Worm (Caenorhabditis elegans): ENCODE results near the gene oac-52.

Gene oac-52

ce11 chrIV:4316813-4317408 lies 29.5 kb downstream of the oac-52 start, which contains the start of gene Y24D9B.1:
TSS of gene Y24D9B.1 (plus strand) at chrIV:4317358.
- no peak for TF ChIP-seq ztf-4 (tag; optimal IDR thresholded peaks at IDR 0.05)
- no peak for TF ChIP-seq skn-1 (tag; optimal IDR thresholded peaks at IDR 0.05)

- peak in 1 of 2 experiments; percentile 22 for TF ChIP-seq lsy-2 (tag; optimal IDR thresholded peaks at IDR 0.05)
- TF ChIP-seq efl-1 (optimal IDR thresholded peaks at IDR 0.05) = peak in 1 of 2 experiments; percentile 27
- peak in 1 of 2 experiments; percentile 34 for TF ChIP-seq efl-1 (GFP tag; optimal IDR thresholded peaks at IDR 0.05 in 1 of 2)
- no peak for TF ChIP-seq zip-4 (GFP tag; optimal IDR thresholded peaks at IDR 0.05)
Measured at ce11 chrIV:4307227-4307946, 39.0 kb downstream of the oac-52 start, which contains the start of gene set-9. TSS of gene set-9 (plus strand) at chrIV:4307896.

ce11 chrIV:4306317-4306716 lies 40.1 kb downstream of the oac-52 start:
- TF ChIP-seq rnt-1 (tag; optimal IDR thresholded peaks at IDR 0.05) = no peak
- no peak for TF ChIP-seq mdl-1 (tag; optimal IDR thresholded peaks at IDR 0.05)

ce11 chrIV:4301202-4301601 lies 45.2 kb downstream of the oac-52 start, which contains the start of gene lgc-22:
TSS of gene lgc-22 (plus strand) at chrIV:4301306.
- no peak for TF ChIP-seq egl-27 (tag; optimal IDR thresholded peaks at IDR 0.05)
- no peak for TF ChIP-seq aly-2 (tag; optimal IDR thresholded peaks at IDR 0.05)
- TF ChIP-seq irx-1 (tag; optimal IDR thresholded peaks at IDR 0.05) = no peak
- TF ChIP-seq swsn-7 (tag; optimal IDR thresholded peaks at IDR 0.05) = no peak
- TF ChIP-seq nhr-20 (tag; optimal IDR thresholded peaks at IDR 0.05) = no peak
- no peak for TF ChIP-seq C04F5.9 (tag; optimal IDR thresholded peaks at IDR 0.05)
- TF ChIP-seq hlh-17 (GFP tag; optimal IDR thresholded peaks at IDR 0.05; ENCODE audit: borderline replicate concordance) = no peak
- TF ChIP-seq nhr-19 (GFP tag; conservative IDR thresholded peaks at IDR 0.05) = no peak
- no peak for TF ChIP-seq Y116A8C.19 (tag; optimal IDR thresholded peaks at IDR 0.05; ENCODE audit: borderline replicate concordance)
- TF ChIP-seq ceh-63 (GFP tag; optimal IDR thresholded peaks at IDR 0.05) = no peak
- no peak for TF ChIP-seq dpl-1 (GFP tag; optimal IDR thresholded peaks at IDR 0.05)
- no peak for TF ChIP-seq ceh-88 (GFP tag; IDR thresholded peaks at IDR 0.05)
- TF ChIP-seq nhr-11 (tag; optimal IDR thresholded peaks at IDR 0.05) = no peak
- TF ChIP-seq mdl-1 (tag; optimal IDR thresholded peaks at IDR 0.05) = no peak
- no peak for TF ChIP-seq vab-15 (tag; optimal IDR thresholded peaks at IDR 0.05)
- no peak for TF ChIP-seq mab-9 (GFP tag; IDR thresholded peaks at IDR 0.05)

- TF ChIP-seq efl-1 (optimal IDR thresholded peaks at IDR 0.05) = no peak
- peak in 1 of 2 experiments; percentile 30 for TF ChIP-seq efl-1 (GFP tag; optimal IDR thresholded peaks at IDR 0.05 in 1 of 2)
- peak; percentile 40 for TF ChIP-seq blmp-1 (tag; optimal IDR thresholded peaks at IDR 0.05)
- TF ChIP-seq nhr-76 (tag; optimal IDR thresholded peaks at IDR 0.05) = no peak
Measured at ce11 chrIV:4299994-4300393, 46.4 kb downstream of the oac-52 start.

- TF ChIP-seq efl-1 (optimal IDR thresholded peaks at IDR 0.05) (no peak), efl-1 (GFP tag; optimal IDR thresholded peaks at IDR 0.05 in 1 of 2) (no peak), mdl-1 (tag; optimal IDR thresholded peaks at IDR 0.05) (no peak), ceh-88 (GFP tag; IDR thresholded peaks at IDR 0.05) (no peak), swsn-7 (tag; optimal IDR thresholded peaks at IDR 0.05) (no peak), nhr-20 (tag; optimal IDR thresholded peaks at IDR 0.05) (no peak), alr-1 (tag; optimal IDR thresholded peaks at IDR 0.05; ENCODE audit: borderline replicate concordance) (no peak), ces-1 (GFP tag; optimal IDR thresholded peaks at IDR 0.05) (no peak), skn-1 (tag; optimal IDR thresholded peaks at IDR 0.05) (no peak), irx-1 (tag; optimal IDR thresholded peaks at IDR 0.05) (no peak), Y116A8C.19 (tag; optimal IDR thresholded peaks at IDR 0.05; ENCODE audit: borderline replicate concordance) (no peak), nhr-90 (tag; optimal IDR thresholded peaks at IDR 0.05; ENCODE audit: poor library complexity) (no peak)
Measured at ce11 chrIV:4298983-4299382, 47.4 kb downstream of the oac-52 start, which contains the start of gene F15E6.9. TSS of gene F15E6.9 (minus strand) at chrIV:4299083.

All from whole organism, L1 larva.